Worm (Caenorhabditis elegans): ENCODE measurements around the gene str-67.

Gene str-67

ce11 chrV:1064491-1064890, at the start of gene str-67:
str-67 (minus strand) TSS chrV:1064591.
- TF ChIP-seq hlh-15 (tag; optimal IDR thresholded peaks at IDR 0.05) (no peak), ahr-1 (tag; optimal IDR thresholded peaks at IDR 0.05) (no peak), elt-2 (tag; optimal IDR thresholded peaks at IDR 0.05) (no peak), ets-4 (tag; optimal IDR thresholded peaks at IDR 0.05) (no peak), ama-1 (optimal IDR thresholded peaks at IDR 0.05) (no peak), pros-1 (tag; optimal IDR thresholded peaks at IDR 0.05) (no peak), eyg-1 (tag; optimal IDR thresholded peaks at IDR 0.05) (no peak), unc-55 (GFP tag; optimal IDR thresholded peaks at IDR 0.05) (no peak), ztf-16 (tag; optimal IDR thresholded peaks at IDR 0.05) (no peak), ceh-45 (GFP tag; IDR thresholded peaks at IDR 0.05) (no peak), ceh-30 (tag; optimal IDR thresholded peaks at IDR 0.05) (no peak), F13H6.1 (tag; optimal IDR thresholded peaks at IDR 0.05) (no peak), pha-2 (tag; optimal IDR thresholded peaks at IDR 0.05) (no peak), sox-2 (GFP tag; IDR thresholded peaks at IDR 0.05) (no peak), lim-6 (tag; optimal IDR thresholded peaks at IDR 0.05) (no peak), gmeb-2 (tag; optimal IDR thresholded peaks at IDR 0.05) (no peak), ceh-24 (tag; optimal IDR thresholded peaks at IDR 0.05) (no peak), nhr-11 (tag; optimal IDR thresholded peaks at IDR 0.05) (no peak), unc-42 (tag; optimal IDR thresholded peaks at IDR 0.05) (no peak), ceh-31 (tag; optimal IDR thresholded peaks at IDR 0.05) (no peak)

- no peak for TF ChIP-seq C08G9.2 (tag; optimal IDR thresholded peaks at IDR 0.05)
- TF ChIP-seq ceh-22 (tag; optimal IDR thresholded peaks at IDR 0.05), result no peak
- no peak for TF ChIP-seq tbx-2 (tag; optimal IDR thresholded peaks at IDR 0.05)
- no peak for TF ChIP-seq T23F11.4 (GFP tag; optimal IDR thresholded peaks at IDR 0.05)
Observed at ce11 chrV:1112658-1113057, 48.3 kb upstream of the str-67 start, which contains the start of gene Y50D4B.1. Y50D4B.1 (plus strand) TSS chrV:1112958.

ce11 chrV:1112180-1112579, 47.8 kb upstream of the str-67 start:
- TF ChIP-seq odd-2 (tag; optimal IDR thresholded peaks at IDR 0.05) (no peak), dve-1 (tag; optimal IDR thresholded peaks at IDR 0.05) (peak; percentile 66)

ce11 chrV:1102569-1102968, 38.2 kb upstream of the str-67 start:
- TF ChIP-seq Y22D7AL.16 (tag; optimal IDR thresholded peaks at IDR 0.05), result no peak
- no peak for TF ChIP-seq ztf-16 (tag; optimal IDR thresholded peaks at IDR 0.05)
- no peak for TF ChIP-seq odd-2 (tag; optimal IDR thresholded peaks at IDR 0.05)
- no peak for TF ChIP-seq che-1 (tag; optimal IDR thresholded peaks at IDR 0.05)
- TF ChIP-seq pag-3 (tag; optimal IDR thresholded peaks at IDR 0.05; ENCODE audit: borderline replicate concordance), result no peak
- TF ChIP-seq C38D4.7 (GFP tag; optimal IDR thresholded peaks at IDR 0.05), result no peak
- no peak for TF ChIP-seq pqm-1 (tag; optimal IDR thresholded peaks at IDR 0.05)
- TF ChIP-seq syd-9 (tag; optimal IDR thresholded peaks at IDR 0.05), result no peak
- TF ChIP-seq nhr-232 (tag; optimal IDR thresholded peaks at IDR 0.05), result no peak
- TF ChIP-seq ceh-6 (GFP tag; optimal IDR thresholded peaks at IDR 0.05), result no peak

- no peak for TF ChIP-seq unc-3 (GFP tag; conservative IDR thresholded peaks at IDR 0.05)
- no peak for TF ChIP-seq unc-3 (tag; optimal IDR thresholded peaks at IDR 0.05)
- no peak for TF ChIP-seq mec-3 (tag; optimal IDR thresholded peaks at IDR 0.05; ENCODE audit: borderline replicate concordance)
- TF ChIP-seq unc-55 (GFP tag; optimal IDR thresholded peaks at IDR 0.05), result no peak
- TF ChIP-seq unc-42 (tag; optimal IDR thresholded peaks at IDR 0.05), result no peak
- no peak for TF ChIP-seq ceh-9 (tag; optimal IDR thresholded peaks at IDR 0.05)
- no peak for TF ChIP-seq ceh-14 (tag; optimal IDR thresholded peaks at IDR 0.05)
- no peak for TF ChIP-seq ceh-18 (tag; optimal IDR thresholded peaks at IDR 0.05)
- TF ChIP-seq che-1 (tag; optimal IDR thresholded peaks at IDR 0.05), result no peak
- TF ChIP-seq hlh-13 (GFP tag; optimal IDR thresholded peaks at IDR 0.05), result no peak
- TF ChIP-seq nhr-232 (tag; optimal IDR thresholded peaks at IDR 0.05), result no peak
- TF ChIP-seq ceh-19 (GFP tag; optimal IDR thresholded peaks at IDR 0.05), result no peak
- no peak for TF ChIP-seq gmeb-2 (tag; optimal IDR thresholded peaks at IDR 0.05)
- no peak for TF ChIP-seq hlh-30 (tag; optimal IDR thresholded peaks at IDR 0.05; ENCODE audit: insufficient read depth)
- TF ChIP-seq ama-1 (optimal IDR thresholded peaks at IDR 0.05), result no peak
- no peak for TF ChIP-seq fax-1 (tag; optimal IDR thresholded peaks at IDR 0.05)
- TF ChIP-seq ceh-48 (tag; optimal IDR thresholded peaks at IDR 0.05), result no peak
- TF ChIP-seq ttx-3 (tag; optimal IDR thresholded peaks at IDR 0.05), result no peak
- TF ChIP-seq unc-86 (tag; optimal IDR thresholded peaks at IDR 0.05), result no peak
- no peak for TF ChIP-seq hlh-8 (tag; optimal IDR thresholded peaks at IDR 0.05)
Observed at ce11 chrV:1100280-1100679, 35.9 kb upstream of the str-67 start, which contains the start of gene Y50D4B.2. Y50D4B.2 (plus strand) TSS chrV:1100580.
